Worm (Caenorhabditis elegans) whole organism, midembryonic: Measurements from ENCODE around the gene R12B2.7.

ENCODE experiments used
- flt-1 ChIP-seq: fragments of 200-800 bp; sonication (Bioruptor generic); IDR thresholded peaks from 2 replicates; pipeline ENCODE4 v1.3.6; 2022; ENCODE audit warnings: missing genetic modification characterization, missing compliant biosample characterization
- klf-2 ChIP-seq: fragments of 200-800 bp; sonication (Bioruptor generic); conservative IDR thresholded peaks from 2 replicates; pipeline ENCODE4 v1.3.6; 2022; ENCODE audit warnings: missing genetic modification reagents, missing genetic modification characterization, missing compliant biosample characterization

DNA sequence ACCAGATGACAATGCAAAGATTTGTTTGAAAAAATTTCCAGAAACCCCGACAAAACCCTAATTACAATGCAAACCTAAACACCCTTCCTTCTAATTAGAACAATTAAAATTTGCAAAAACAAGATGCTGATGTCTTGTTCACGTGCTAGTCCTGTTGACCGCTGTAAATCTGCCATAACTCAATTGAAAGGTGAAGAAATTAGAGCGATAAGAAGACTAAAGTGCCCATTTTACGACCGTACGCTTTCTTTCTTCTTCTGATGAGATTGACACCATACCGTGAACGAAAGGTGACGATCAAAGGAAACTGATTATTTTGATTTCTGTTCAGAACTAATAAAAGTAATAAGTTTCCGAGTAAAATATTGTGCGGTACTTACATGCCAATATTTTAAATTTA lies 1.3 kb upstream of the R12B2.7 start:
- TF ChIP-seq klf-2 (no peak), flt-1 (no peak)
